Worm (Caenorhabditis elegans) whole organism, young adult: ENCODE measurements around the gene T26C12.2.

Experiments used
- F23B12.7 ChIP-seq: sonication (generic microtip); optimal IDR thresholded peaks from 2 replicates; lab custom pipeline; 2017; ENCODE audit warnings: missing genetic modification characterization, mild to moderate bottlenecking, missing compliant biosample characterization, antibody characterized with exemption, moderate library complexity; ENCODE audit not compliant: insufficient read depth
- Y53G8AR.9 ChIP-seq: fragments of 200-800 bp; sonication (Bioruptor generic); conservative IDR thresholded peaks from 2 replicates; pipeline ENCODE4 v1.3.6; 2022; ENCODE audit warnings: missing genetic modification reagents, missing genetic modification characterization, missing compliant biosample characterization
- Y67H2A.10 ChIP-seq: fragments of 200-800 bp; sonication (Bioruptor generic); conservative IDR thresholded peaks from 2 replicates; pipeline ENCODE4 v1.3.6; 2022; ENCODE audit warnings: missing genetic modification reagents, missing genetic modification characterization, missing compliant biosample characterization
- akir-1 ChIP-seq: fragments of 200-800 bp; sonication (Bioruptor generic); optimal IDR thresholded peaks from 2 replicates; lab custom pipeline; 2018; ENCODE audit warnings: mild to moderate bottlenecking, missing genetic modification characterization, moderate library complexity, missing compliant biosample characterization
- ama-1 ChIP-seq, 3 experiments: fragments of 150-350 bp in 1 of 3; sonication (generic microtip) in 2 of 3; optimal IDR thresholded peaks; 2 replicates each; lab custom pipeline; 2014 to 2018; ENCODE audit warnings: missing biosample characterization in 2 of 3, missing genetic modification characterization in 2 of 3, missing genetic modification reagents in 2 of 3
- attf-3 ChIP-seq: fragments of 200-800 bp; sonication (Bioruptor generic); conservative IDR thresholded peaks from 2 replicates; pipeline ENCODE4 v1.3.6; 2022; ENCODE audit warnings: missing genetic modification reagents, missing genetic modification characterization, missing compliant biosample characterization
- ceh-79 ChIP-seq: sonication (generic microtip); optimal IDR thresholded peaks from 2 replicates; lab custom pipeline; 2017; ENCODE audit warnings: mild to moderate bottlenecking, missing genetic modification characterization, missing compliant biosample characterization
- dpff-1 ChIP-seq: sonication (generic microtip); optimal IDR thresholded peaks from 2 replicates; lab custom pipeline; 2017; ENCODE audit warnings: mild to moderate bottlenecking, missing genetic modification characterization, missing compliant biosample characterization
- him-1 ChIP-seq: sonication (generic microtip); optimal IDR thresholded peaks from 2 replicates; lab custom pipeline; 2016; ENCODE audit warnings: missing genotype, missing genetic modification reagents, missing genetic modification characterization, missing compliant biosample characterization
- pha-4 ChIP-seq: fragments of 150-350 bp; sonication (generic microtip); optimal IDR thresholded peaks from 2 replicates; lab custom pipeline; 2014; ENCODE audit warnings: missing biosample characterization, missing genetic modification reagents, missing genetic modification characterization
- repo-1 ChIP-seq: sonication (generic microtip); optimal IDR thresholded peaks from 2 replicates; lab custom pipeline; 2017; ENCODE audit warnings: mild to moderate bottlenecking, missing genetic modification characterization, missing compliant biosample characterization
- unc-130 ChIP-seq: sonication (generic microtip); optimal IDR thresholded peaks from 2 replicates; lab custom pipeline; 2016; ENCODE audit warnings: missing genetic modification reagents, missing genetic modification characterization, missing compliant biosample characterization
- unc-62 ChIP-seq: fragments of 150-350 bp; optimal IDR thresholded peaks from 2 replicates; lab custom pipeline; 2014; ENCODE audit warnings: missing biosample characterization, missing genetic modification reagents, missing genetic modification characterization
- xnd-1 ChIP-seq: sonication (generic microtip); optimal IDR thresholded peaks from 2 replicates; lab custom pipeline; 2016; ENCODE audit warnings: missing genotype, missing genetic modification reagents, missing genetic modification characterization, missing compliant biosample characterization

DNA sequence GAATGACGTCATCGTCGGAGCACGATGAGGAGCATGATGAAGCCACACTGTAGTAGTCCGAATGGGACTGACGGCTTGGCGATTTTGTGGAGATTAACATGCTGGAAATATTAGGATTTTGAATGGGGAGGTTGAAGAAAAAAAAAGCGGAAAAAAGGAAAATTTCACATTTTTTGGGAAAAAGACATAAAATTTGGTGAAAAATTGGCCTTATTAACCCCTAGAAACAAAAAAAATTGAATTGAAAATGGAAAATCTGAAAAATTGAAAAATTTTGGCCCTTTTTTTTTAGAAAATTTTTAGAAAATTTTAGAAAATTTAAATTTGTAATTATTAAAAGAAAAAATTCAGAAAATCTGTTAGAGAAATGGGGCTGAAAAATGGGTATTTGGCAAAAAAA is 7.7 kb upstream of the T26C12.2 start, which contains the start of gene T26C12.3:
- no peak for TF ChIP-seq pha-4 (tag; lab: Kevin White, UChicago)
- TF ChIP-seq unc-130 (GFP tag; lab: Kevin White, UChicago), result no peak
- no peak for TF ChIP-seq dpff-1
- TF ChIP-seq attf-3 (GFP tag; lab: Robert Waterston, UW), result no peak
- TF ChIP-seq xnd-1 (tag; lab: Kevin White, UChicago), result no peak
- no peak for TF ChIP-seq him-1 (tag; lab: Kevin White, UChicago)
- no peak for TF ChIP-seq F23B12.7 (tag; lab: Kevin White, UChicago)
- no peak for TF ChIP-seq Y67H2A.10 (GFP tag; lab: Robert Waterston, UW)
- no peak for TF ChIP-seq unc-62 (GFP tag; lab: Kevin White, UChicago)
- TF ChIP-seq Y53G8AR.9 (GFP tag; lab: Robert Waterston, UW), result no peak
- no peak for TF ChIP-seq ceh-79
- TF ChIP-seq akir-1 (GFP tag; lab: Kevin White, UChicago), result no peak
- no peak for TF ChIP-seq repo-1 (tag; lab: Kevin White, UChicago)
- TF ChIP-seq ama-1 (optimal IDR thresholded peaks at IDR 0.05; lab: Kevin White, UChicago), result no peak
- no peak for TF ChIP-seq ama-1 (GFP tag; optimal IDR thresholded peaks at IDR 0.05; lab: Kevin White, UChicago)
